Worm (Caenorhabditis elegans): ENCODE data around the gene dhs-25.

DNA sequence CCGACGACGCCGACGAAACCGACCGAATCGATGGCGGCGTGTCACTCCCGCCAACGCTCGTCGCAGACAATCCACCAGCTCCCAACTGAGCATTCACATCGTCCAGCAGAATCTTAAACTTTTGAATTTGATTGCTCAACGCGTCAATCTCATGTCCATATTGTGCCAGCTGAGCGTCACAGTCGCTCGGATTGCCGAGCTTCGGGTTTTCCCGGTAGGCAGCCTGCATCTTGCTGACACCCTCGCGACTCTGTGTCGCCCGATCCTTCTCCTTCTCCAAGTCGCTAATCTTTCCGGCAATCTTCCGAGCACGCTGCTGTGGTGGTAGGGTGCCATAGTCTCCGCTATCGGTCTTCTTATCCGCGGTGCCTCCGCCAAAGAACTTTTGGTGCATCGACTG is 26.0 kb downstream of the dhs-25 start:
- TF ChIP-seq snpc-4 (tag; optimal IDR thresholded peaks at IDR 0.05) (no peak), nhr-237 (tag; optimal IDR thresholded peaks at IDR 0.05) (no peak), Y55F3AM.14 (GFP tag; optimal IDR thresholded peaks at IDR 0.05) (no peak), nhr-25 (tag; optimal IDR thresholded peaks at IDR 0.05) (no peak), egl-27 (tag; optimal IDR thresholded peaks at IDR 0.05) (no peak), elt-3 (tag; optimal IDR thresholded peaks at IDR 0.05) (no peak)
